Worm (Caenorhabditis elegans) whole organism, L3 larva: Measurements from ENCODE around the gene grl-12.

Source experiments
- R02D3.7 ChIP-seq: fragments of 150-350 bp; optimal IDR thresholded peaks from 2 replicates; lab custom pipeline; 2014; ENCODE audit warnings: missing biosample characterization, missing genetic modification characterization
- ZK546.5 ChIP-seq: sonication (generic microtip); optimal IDR thresholded peaks from 2 replicates; lab custom pipeline; 2017; ENCODE audit warnings: missing biosample characterization, missing genetic modification characterization
- aly-2 ChIP-seq: fragments of 150-350 bp; optimal IDR thresholded peaks from 2 replicates; lab custom pipeline; 2014; ENCODE audit warnings: missing biosample characterization, missing genetic modification characterization
- ceh-16 ChIP-seq: sonication (generic microtip); optimal IDR thresholded peaks from 2 replicates; lab custom pipeline; 2017; ENCODE audit warnings: missing biosample characterization, missing genetic modification characterization
- ceh-28 ChIP-seq: fragments of 150-350 bp; optimal IDR thresholded peaks from 2 replicates; lab custom pipeline; 2014; ENCODE audit warnings: missing biosample characterization, missing genetic modification reagents, missing genetic modification characterization
- daf-12 ChIP-seq: fragments of 150-350 bp; optimal IDR thresholded peaks from 2 replicates; lab custom pipeline; 2014; ENCODE audit warnings: missing biosample characterization, missing genetic modification reagents, missing genetic modification characterization
- egl-27 ChIP-seq: sonication (generic microtip); optimal IDR thresholded peaks from 4 replicates; lab custom pipeline; 2017; ENCODE audit warnings: missing biosample characterization, missing genetic modification reagents, missing genetic modification characterization
- elt-1 ChIP-seq: fragments of 150-350 bp; optimal IDR thresholded peaks from 2 replicates; lab custom pipeline; 2014; ENCODE audit warnings: missing biosample characterization, missing genetic modification characterization
- elt-2 ChIP-seq: sonication (generic microtip); optimal IDR thresholded peaks from 2 replicates; lab custom pipeline; 2016; ENCODE audit warnings: missing genetic modification reagents, mild to moderate bottlenecking, missing genetic modification characterization, missing compliant biosample characterization
- elt-3 ChIP-seq, 3 experiments: fragments of 150-350 bp in 1 of 3; sonication (generic microtip) in 2 of 3; optimal IDR thresholded peaks; 2 replicates in 2 of 3; 4 replicates in 1 of 3; lab custom pipeline; 2014 to 2017; ENCODE audit warnings: missing biosample characterization in 3 of 3, missing genetic modification characterization in 3 of 3
- fkh-10 ChIP-seq: sonication (generic microtip); optimal IDR thresholded peaks from 2 replicates; lab custom pipeline; 2017; ENCODE audit warnings: missing biosample characterization, missing genetic modification reagents, missing genetic modification characterization
- fos-1 ChIP-seq: fragments of 150-350 bp; optimal IDR thresholded peaks from 2 replicates; lab custom pipeline; 2014; ENCODE audit warnings: missing biosample characterization, missing genetic modification characterization
- hmg-11 ChIP-seq: sonication (generic microtip); optimal IDR thresholded peaks from 2 replicates; lab custom pipeline; 2016; ENCODE audit warnings: missing genetic modification characterization, missing compliant biosample characterization
- jun-1 ChIP-seq: fragments of 150-350 bp; optimal IDR thresholded peaks from 2 replicates; lab custom pipeline; 2014; ENCODE audit warnings: missing biosample characterization, missing genetic modification reagents, missing genetic modification characterization
- lin-15B ChIP-seq: fragments of 150-350 bp; optimal IDR thresholded peaks from 2 replicates; lab custom pipeline; 2014; ENCODE audit warnings: missing biosample characterization, missing genetic modification characterization
- lin-39 ChIP-seq: fragments of 150-350 bp; optimal IDR thresholded peaks from 2 replicates; lab custom pipeline; 2018; ENCODE audit warnings: missing biosample characterization, missing genetic modification reagents, missing genetic modification characterization
- lsy-12 ChIP-seq: sonication (generic microtip); optimal IDR thresholded peaks from 2 replicates; lab custom pipeline; 2016; ENCODE audit warnings: mild to moderate bottlenecking, missing genetic modification characterization, missing compliant biosample characterization
- nfya-1 ChIP-seq: sonication (generic microtip); optimal IDR thresholded peaks from 2 replicates; lab custom pipeline; 2017; ENCODE audit warnings: missing genetic modification characterization, mild to moderate bottlenecking, missing compliant biosample characterization, antibody characterized with exemption, moderate library complexity; ENCODE audit not compliant: insufficient read depth
- nhr-23 ChIP-seq: fragments of 150-350 bp; optimal IDR thresholded peaks from 2 replicates; lab custom pipeline; 2014; ENCODE audit warnings: missing biosample characterization, missing genetic modification reagents, missing genetic modification characterization
- nhr-237 ChIP-seq: fragments of 150-350 bp; optimal IDR thresholded peaks from 2 replicates; lab custom pipeline; 2014; ENCODE audit warnings: missing biosample characterization, missing genetic modification characterization
- nhr-25 ChIP-seq: sonication (generic microtip); optimal IDR thresholded peaks from 2 replicates; lab custom pipeline; 2017; ENCODE audit warnings: missing biosample characterization, missing genetic modification characterization
- nhr-28 ChIP-seq: fragments of 150-350 bp; optimal IDR thresholded peaks from 2 replicates; lab custom pipeline; 2014; ENCODE audit warnings: missing biosample characterization, missing genetic modification characterization
- nhr-43 ChIP-seq: sonication (generic microtip); optimal IDR thresholded peaks from 2 replicates; lab custom pipeline; 2016; ENCODE audit warnings: mild to moderate bottlenecking, missing genetic modification characterization, missing compliant biosample characterization; ENCODE audit not compliant: poor library complexity, severe bottlenecking
- nhr-76 ChIP-seq: fragments of 150-350 bp; sonication (generic microtip); optimal IDR thresholded peaks from 5 replicates; lab custom pipeline; 2014; ENCODE audit warnings: missing biosample characterization, missing genetic modification characterization
- nhr-77 ChIP-seq: fragments of 150-350 bp; optimal IDR thresholded peaks from 2 replicates; lab custom pipeline; 2014; ENCODE audit warnings: missing biosample characterization, missing genetic modification characterization
- pha-4 ChIP-seq: fragments of 150-350 bp; optimal IDR thresholded peaks from 2 replicates; lab custom pipeline; 2014; ENCODE audit warnings: missing biosample characterization, missing genetic modification reagents, missing genetic modification characterization
- pqm-1 ChIP-seq: fragments of 150-350 bp; optimal IDR thresholded peaks from 2 replicates; lab custom pipeline; 2017; ENCODE audit warnings: missing biosample characterization, missing genetic modification characterization, inconsistent platforms
- sea-2 ChIP-seq: fragments of 150-350 bp; sonication (generic microtip); optimal IDR thresholded peaks from 4 replicates; lab custom pipeline; 2014; ENCODE audit warnings: missing biosample characterization, missing genetic modification reagents, missing genetic modification characterization
- skn-1 ChIP-seq: fragments of 150-350 bp; optimal IDR thresholded peaks from 2 replicates; lab custom pipeline; 2014; ENCODE audit warnings: missing biosample characterization, missing genetic modification characterization
- tbx-2 ChIP-seq: sonication (generic microtip); optimal IDR thresholded peaks from 2 replicates; lab custom pipeline; 2016; ENCODE audit warnings: mild to moderate bottlenecking, missing genetic modification characterization, missing compliant biosample characterization
- unc-62 ChIP-seq: fragments of 150-350 bp; sonication (generic microtip); optimal IDR thresholded peaks from 4 replicates; lab custom pipeline; 2014; ENCODE audit warnings: missing biosample characterization, missing genetic modification reagents, missing genetic modification characterization
- ztf-11 ChIP-seq: fragments of 150-350 bp; optimal IDR thresholded peaks from 2 replicates; lab custom pipeline; 2014; ENCODE audit warnings: missing biosample characterization, missing genetic modification characterization

grl-12 gene

ce11 chrV:8673498-8673897 is 36.7 kb upstream of the grl-12 start, which contains the start of gene ZC190.5:
TSS of gene ZC190.5 (minus strand) at chrV:8673598.
- TF ChIP-seq pqm-1 (tag; lab: Kevin White, UChicago) = no peak
- TF ChIP-seq elt-1 (tag; lab: Kevin White, UChicago) = no peak
- TF ChIP-seq fos-1 (tag; lab: Kevin White, UChicago) = no peak

ce11 chrV:8671568-8672123 is 34.8 kb upstream of the grl-12 start:
- TF ChIP-seq daf-12 (tag; lab: Kevin White, UChicago) (no peak), tbx-2 (tag; lab: Kevin White, UChicago) (no peak), nhr-28 (tag; lab: Kevin White, UChicago) (no peak), R02D3.7 (tag; lab: Kevin White, UChicago) (peak; percentile 5), nhr-77 (tag; lab: Kevin White, UChicago) (peak; percentile 70), ceh-28 (tag; lab: Kevin White, UChicago) (no peak), unc-62 (GFP tag; lab: Kevin White, UChicago) (no peak), nhr-76 (tag; lab: Kevin White, UChicago) (peak; percentile 29), aly-2 (peak; percentile 87), elt-3 (tag; optimal IDR thresholded peaks at IDR 0.05; lab: Kevin White, UChicago) (no peak), lin-39 (tag; lab: Kevin White, UChicago) (no peak), lsy-12 (no peak)

ce11 chrV:8670759-8671158 is 34.0 kb upstream of the grl-12 start:
- TF ChIP-seq pha-4 (tag; lab: Kevin White, UChicago) = no peak
- no peak for TF ChIP-seq fos-1 (tag; lab: Kevin White, UChicago)
- no peak for TF ChIP-seq tbx-2 (tag; lab: Kevin White, UChicago)
- TF ChIP-seq nhr-25 (tag; lab: Kevin White, UChicago) = no peak
- TF ChIP-seq nhr-77 (tag; lab: Kevin White, UChicago) = no peak
- no peak for TF ChIP-seq fkh-10
- no peak for TF ChIP-seq nhr-28 (tag; lab: Kevin White, UChicago)
- TF ChIP-seq daf-12 (tag; lab: Kevin White, UChicago) = no peak
- TF ChIP-seq egl-27 (tag; lab: Kevin White, UChicago) = no peak
- TF ChIP-seq aly-2 = no peak
- TF ChIP-seq skn-1 (tag; lab: Kevin White, UChicago) = no peak
- no peak for TF ChIP-seq elt-2 (tag; lab: Kevin White, UChicago)
- TF ChIP-seq nhr-23 (tag; lab: Kevin White, UChicago) = no peak
- TF ChIP-seq ztf-11 (tag; lab: Kevin White, UChicago) = no peak
- TF ChIP-seq hmg-11 = no peak
- TF ChIP-seq nfya-1 (tag; lab: Kevin White, UChicago) = no peak
- TF ChIP-seq pqm-1 (tag; lab: Kevin White, UChicago) = no peak
- TF ChIP-seq, all 47 proteins: peak for 0

DNA sequence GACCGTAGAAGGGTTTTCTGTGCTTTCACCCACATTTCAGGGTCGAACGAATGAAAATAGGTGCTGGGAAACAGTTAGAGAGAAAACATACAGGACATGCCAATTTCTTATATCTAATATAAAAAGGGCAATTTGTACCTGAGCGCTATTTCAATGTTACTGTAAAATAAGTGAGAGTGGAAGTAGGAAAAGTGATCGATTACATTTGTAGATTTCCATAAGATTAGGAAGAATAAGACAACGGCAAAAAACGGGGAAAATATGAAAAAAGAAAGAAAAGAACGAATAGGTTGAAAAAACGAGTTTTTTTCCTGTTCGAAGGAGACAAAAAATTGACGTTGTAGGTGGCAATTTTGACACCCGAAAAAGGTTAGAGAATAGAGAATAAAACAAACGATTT is 31.4 kb upstream of the grl-12 start:
- TF ChIP-seq lin-15B (tag; lab: Kevin White, UChicago) (no peak), elt-1 (tag; lab: Kevin White, UChicago) (peak; percentile 83), nhr-25 (tag; lab: Kevin White, UChicago) (peak; percentile 44)

ce11 chrV:8667230-8668021 is 30.6 kb upstream of the grl-12 start:
- TF ChIP-seq nhr-25 (tag; lab: Kevin White, UChicago) = peak; percentile 30
- TF ChIP-seq nhr-43 = no peak
- TF ChIP-seq lin-39 (tag; lab: Kevin White, UChicago) = peak; percentile 4

ce11 chrV:8665765-8666164 is 29.0 kb upstream of the grl-12 start, which contains the start of gene ZC190.4:
TSS of gene ZC190.4 (plus strand) at chrV:8666065.
- TF ChIP-seq pha-4 (tag; lab: Kevin White, UChicago) (no peak), jun-1 (tag; lab: Kevin White, UChicago) (no peak), elt-3 (tag; optimal IDR thresholded peaks at IDR 0.05; lab: Kevin White, UChicago) (no peak), lin-15B (tag; lab: Kevin White, UChicago) (no peak), nfya-1 (tag; lab: Kevin White, UChicago) (no peak), fkh-10 (no peak), nhr-237 (no peak), ZK546.5 (tag; lab: Kevin White, UChicago) (no peak), ceh-16 (tag; lab: Kevin White, UChicago) (no peak), aly-2 (no peak), fos-1 (tag; lab: Kevin White, UChicago) (no peak), nhr-23 (tag; lab: Kevin White, UChicago) (no peak), skn-1 (tag; lab: Kevin White, UChicago) (no peak), sea-2 (GFP tag; lab: Kevin White, UChicago) (no peak), R02D3.7 (tag; lab: Kevin White, UChicago) (no peak)
